Worm (Caenorhabditis elegans) whole organism, L4 larva: ENCODE data around the gene plc-4.

ENCODE experiments used
- F44E2.7 ChIP-seq: fragments of 200-800 bp; sonication (Bioruptor generic); IDR thresholded peaks from 2 replicates; pipeline ENCODE4 v2.1.2; 2022; ENCODE audit warnings: missing genetic modification characterization, missing compliant biosample characterization
- T20F7.1 ChIP-seq: fragments of 200-800 bp; sonication (Bioruptor generic); optimal IDR thresholded peaks from 2 replicates; lab custom pipeline; 2018; ENCODE audit warnings: mild to moderate bottlenecking, missing genetic modification characterization, missing compliant biosample characterization
- T26A8.4 ChIP-seq: fragments of 200-800 bp; sonication (Bioruptor generic); IDR thresholded peaks from 2 replicates; pipeline ENCODE4 v1.3.6; 2022; ENCODE audit warnings: missing genetic modification characterization, missing compliant biosample characterization
- Y48G9A.11 ChIP-seq: fragments of 200-800 bp; sonication (Bioruptor generic); IDR thresholded peaks from 2 replicates; pipeline ENCODE4 v1.3.6; 2022; ENCODE audit warnings: missing genetic modification reagents, missing genetic modification characterization, missing compliant biosample characterization
- ZK337.2 ChIP-seq: fragments of 200-800 bp; sonication (Bioruptor generic); IDR thresholded peaks from 2 replicates; pipeline ENCODE4 v1.3.6; 2022; ENCODE audit warnings: missing genetic modification reagents, missing genetic modification characterization, missing compliant biosample characterization
- ZK546.5 ChIP-seq, 2 experiments: sonication (generic microtip); optimal IDR thresholded peaks; 2 replicates each; lab custom pipeline; 2017; ENCODE audit warnings: missing biosample characterization in 2 of 2, missing genetic modification characterization in 2 of 2
- aly-2 ChIP-seq: sonication (generic microtip); optimal IDR thresholded peaks from 2 replicates; lab custom pipeline; 2018; ENCODE audit warnings: missing biosample characterization, missing genetic modification characterization
- attf-4 ChIP-seq: sonication (generic microtip); optimal IDR thresholded peaks from 3 replicates; lab custom pipeline; 2017; ENCODE audit warnings: missing biosample characterization, missing genetic modification characterization
- ceh-20 ChIP-seq: fragments of 200-800 bp; sonication (Bioruptor generic); IDR thresholded peaks from 2 replicates; pipeline ENCODE4 v1.3.6; 2022; ENCODE audit warnings: missing genetic modification reagents, missing genetic modification characterization, missing compliant biosample characterization
- ceh-28 ChIP-seq: fragments of 150-350 bp; optimal IDR thresholded peaks from 2 replicates; lab custom pipeline; 2014; ENCODE audit warnings: missing biosample characterization, missing genetic modification reagents, missing genetic modification characterization
- ceh-32 ChIP-seq: sonication (generic microtip); optimal IDR thresholded peaks from 2 replicates; lab custom pipeline; 2016; ENCODE audit warnings: mild to moderate bottlenecking, missing genetic modification characterization, missing compliant biosample characterization; ENCODE audit not compliant: poor library complexity
- ceh-62 ChIP-seq: sonication (generic microtip); optimal IDR thresholded peaks from 2 replicates; lab custom pipeline; 2017; ENCODE audit warnings: missing biosample characterization, missing genetic modification characterization
- ceh-82 ChIP-seq: sonication (generic microtip); optimal IDR thresholded peaks from 2 replicates; lab custom pipeline; 2017; ENCODE audit warnings: missing biosample characterization, missing genetic modification characterization
- daf-19 ChIP-seq: fragments of 200-800 bp; sonication (Bioruptor generic); conservative IDR thresholded peaks from 2 replicates; pipeline ENCODE4 v1.3.6; 2022; ENCODE audit warnings: missing genetic modification characterization, missing compliant biosample characterization
- dmd-6 ChIP-seq: fragments of 200-800 bp; sonication (Bioruptor generic); IDR thresholded peaks from 2 replicates; pipeline ENCODE4 v1.3.6; 2022; ENCODE audit warnings: missing genetic modification reagents, missing genetic modification characterization, missing compliant biosample characterization
- dmd-9 ChIP-seq: fragments of 200-800 bp; sonication (Bioruptor generic); IDR thresholded peaks from 2 replicates; pipeline ENCODE4 v1.3.6; 2022; ENCODE audit warnings: missing genetic modification reagents, missing genetic modification characterization, missing compliant biosample characterization
- egl-43 ChIP-seq: fragments of 200-800 bp; sonication (Bioruptor generic); IDR thresholded peaks from 2 replicates; pipeline ENCODE4 v1.3.6; 2022; ENCODE audit warnings: missing genetic modification reagents, missing genetic modification characterization, missing compliant biosample characterization
- fkh-10 ChIP-seq: fragments of 150-350 bp; optimal IDR thresholded peaks from 2 replicates; lab custom pipeline; 2014; ENCODE audit warnings: missing biosample characterization, missing genetic modification reagents, missing genetic modification characterization
- fos-1 ChIP-seq: fragments of 150-350 bp; optimal IDR thresholded peaks from 2 replicates; lab custom pipeline; 2014; ENCODE audit warnings: missing biosample characterization, missing genetic modification characterization
- gei-8 ChIP-seq: fragments of 200-800 bp; sonication (Bioruptor generic); optimal IDR thresholded peaks from 2 replicates; lab custom pipeline; 2018; ENCODE audit warnings: mild to moderate bottlenecking, missing genetic modification characterization, missing compliant biosample characterization
- hif-1 ChIP-seq, 2 experiments: sonication (generic microtip); optimal IDR thresholded peaks; 2 replicates each; lab custom pipeline; 2016 to 2017; ENCODE audit warnings: missing compliant biosample characterization in 2 of 2, missing genetic modification characterization in 2 of 2, missing genetic modification reagents in 2 of 2, missing genotype in 2 of 2, mild to moderate bottlenecking in 1 of 2
- hlh-11 ChIP-seq: fragments of 200-800 bp; sonication (Bioruptor generic); optimal IDR thresholded peaks from 2 replicates; lab custom pipeline; 2018; ENCODE audit warnings: mild to moderate bottlenecking, missing genetic modification characterization, missing compliant biosample characterization
- jun-1 ChIP-seq: fragments of 150-350 bp; optimal IDR thresholded peaks from 2 replicates; lab custom pipeline; 2014; ENCODE audit warnings: missing biosample characterization, missing genetic modification reagents, missing genetic modification characterization
- lim-7 ChIP-seq: fragments of 200-800 bp; sonication (Bioruptor generic); IDR thresholded peaks from 2 replicates; pipeline ENCODE4 v1.3.6; 2022; ENCODE audit warnings: missing genetic modification characterization, missing compliant biosample characterization
- lin-13 ChIP-seq: fragments of 150-350 bp; optimal IDR thresholded peaks from 2 replicates; lab custom pipeline; 2014; ENCODE audit warnings: missing biosample characterization, missing genetic modification reagents, missing genetic modification characterization
- lin-29 ChIP-seq: fragments of 200-800 bp; sonication (Bioruptor generic); IDR thresholded peaks from 2 replicates; pipeline ENCODE4 v1.3.6; 2022; ENCODE audit warnings: missing genetic modification reagents, missing genetic modification characterization, missing compliant biosample characterization
- lin-39 ChIP-seq: fragments of 150-350 bp; optimal IDR thresholded peaks from 2 replicates; lab custom pipeline; 2014; ENCODE audit warnings: missing biosample characterization, missing genetic modification reagents, missing genetic modification characterization
- madf-9 ChIP-seq: fragments of 200-800 bp; sonication (Bioruptor generic); conservative IDR thresholded peaks from 2 replicates; pipeline ENCODE4 v1.3.6; 2022; ENCODE audit warnings: missing genetic modification reagents, missing genetic modification characterization, missing compliant biosample characterization
- mdl-1 ChIP-seq, 2 experiments: fragments of 150-350 bp in 1 of 2; sonication (generic microtip) in 1 of 2; optimal IDR thresholded peaks; 2 replicates each; lab custom pipeline; 2014 to 2017; ENCODE audit warnings: missing biosample characterization in 2 of 2, missing genetic modification characterization in 2 of 2
- mxl-3 ChIP-seq: fragments of 200-800 bp; sonication (Bioruptor generic); optimal IDR thresholded peaks from 2 replicates; lab custom pipeline; 2018; ENCODE audit warnings: mild to moderate bottlenecking, missing genetic modification characterization, missing compliant biosample characterization
- nhr-11 ChIP-seq: fragments of 150-350 bp; optimal IDR thresholded peaks from 2 replicates; lab custom pipeline; 2014; ENCODE audit warnings: missing biosample characterization, missing genetic modification characterization
- nhr-111 ChIP-seq: fragments of 200-800 bp; sonication (Bioruptor generic); optimal IDR thresholded peaks from 2 replicates; lab custom pipeline; 2018; ENCODE audit warnings: mild to moderate bottlenecking, missing genetic modification characterization, missing compliant biosample characterization
- nhr-28 ChIP-seq: fragments of 150-350 bp; optimal IDR thresholded peaks from 2 replicates; lab custom pipeline; 2014; ENCODE audit warnings: missing biosample characterization, missing genetic modification characterization
- nhr-6 ChIP-seq: fragments of 150-350 bp; optimal IDR thresholded peaks from 2 replicates; lab custom pipeline; 2014; ENCODE audit warnings: missing biosample characterization, missing genetic modification characterization
- nhr-76 ChIP-seq: fragments of 150-350 bp; optimal IDR thresholded peaks from 2 replicates; lab custom pipeline; 2014; ENCODE audit warnings: missing biosample characterization, missing genetic modification characterization
- pha-4 ChIP-seq, 2 experiments: fragments of 150-350 bp in 1 of 2; fragments of 200-800 bp in 1 of 2; sonication (Bioruptor generic) in 1 of 2; IDR thresholded peaks in 1 of 2; optimal IDR thresholded peaks in 1 of 2; 2 replicates each; pipeline versions ENCODE4 v1.3.6 to Lab custom; 2014 to 2022; ENCODE audit warnings: missing genetic modification characterization in 2 of 2, missing genetic modification reagents in 2 of 2, missing biosample characterization in 1 of 2, missing compliant biosample characterization in 1 of 2
- php-3 ChIP-seq: fragments of 200-800 bp; sonication (Bioruptor generic); IDR thresholded peaks from 2 replicates; pipeline ENCODE4 v1.3.6; 2022; ENCODE audit warnings: missing genetic modification reagents, missing genetic modification characterization, missing compliant biosample characterization
- pqm-1 ChIP-seq: sonication (generic microtip); optimal IDR thresholded peaks from 2 replicates; lab custom pipeline; 2017; ENCODE audit warnings: missing biosample characterization, missing genetic modification characterization
- rbr-2 ChIP-seq: sonication (generic microtip); optimal IDR thresholded peaks from 2 replicates; lab custom pipeline; 2016; ENCODE audit warnings: missing genotype, missing genetic modification characterization, missing compliant biosample characterization
- sdz-12 ChIP-seq: fragments of 200-800 bp; sonication (Bioruptor generic); optimal IDR thresholded peaks from 2 replicates; lab custom pipeline; 2018; ENCODE audit warnings: mild to moderate bottlenecking, missing genetic modification characterization, missing compliant biosample characterization
- skn-1 ChIP-seq: fragments of 150-350 bp; optimal IDR thresholded peaks from 2 replicates; lab custom pipeline; 2014; ENCODE audit warnings: missing biosample characterization, missing genetic modification characterization
- snpc-1.2 ChIP-seq: fragments of 200-800 bp; sonication (Bioruptor generic); IDR thresholded peaks from 2 replicates; pipeline ENCODE4 v1.3.6; 2022; ENCODE audit warnings: missing genetic modification reagents, missing genetic modification characterization, missing compliant biosample characterization
- snpc-4 ChIP-seq: fragments of 150-350 bp; optimal IDR thresholded peaks from 2 replicates; lab custom pipeline; 2014; ENCODE audit warnings: missing biosample characterization, missing genetic modification characterization
- spr-1 ChIP-seq: sonication (generic microtip); optimal IDR thresholded peaks from 2 replicates; lab custom pipeline; 2016; ENCODE audit warnings: mild to moderate bottlenecking, missing genetic modification characterization, missing compliant biosample characterization
- unc-39 ChIP-seq: sonication (generic microtip); optimal IDR thresholded peaks from 2 replicates; lab custom pipeline; 2017; ENCODE audit warnings: missing biosample characterization, missing genetic modification characterization
- vab-7 ChIP-seq: fragments of 200-800 bp; sonication (Bioruptor generic); IDR thresholded peaks from 2 replicates; pipeline ENCODE4 v1.3.6; 2022; ENCODE audit warnings: missing genetic modification reagents, missing genetic modification characterization, missing compliant biosample characterization
- zag-1 ChIP-seq: fragments of 150-350 bp; optimal IDR thresholded peaks from 2 replicates; lab custom pipeline; 2014; ENCODE audit warnings: missing biosample characterization, missing genetic modification characterization
- zfp-2 ChIP-seq: sonication (generic microtip); optimal IDR thresholded peaks from 2 replicates; lab custom pipeline; 2016; ENCODE audit warnings: mild to moderate bottlenecking, missing genetic modification characterization, missing compliant biosample characterization
- zfp-3 ChIP-seq: fragments of 200-800 bp; sonication (Bioruptor generic); conservative IDR thresholded peaks from 2 replicates; pipeline ENCODE4 v1.3.6; 2022; ENCODE audit warnings: missing genetic modification reagents, missing genetic modification characterization, missing compliant biosample characterization
- zip-11 ChIP-seq: fragments of 200-800 bp; sonication (Bioruptor generic); IDR thresholded peaks from 2 replicates; pipeline ENCODE4 v1.3.6; 2022; ENCODE audit warnings: missing genetic modification characterization, missing compliant biosample characterization
- ztf-11 ChIP-seq: fragments of 150-350 bp; optimal IDR thresholded peaks from 2 replicates; lab custom pipeline; 2014; ENCODE audit warnings: missing biosample characterization, missing genetic modification characterization
- ztf-7 ChIP-seq: fragments of 150-350 bp; optimal IDR thresholded peaks from 2 replicates; lab custom pipeline; 2014; ENCODE audit warnings: missing biosample characterization, missing genetic modification characterization

plc-4 gene

ce11 chrIV:7505866-7506488 lies 6.5 kb downstream of the plc-4 start (continued):
- TF ChIP-seq mdl-1 (tag; optimal IDR thresholded peaks at IDR 0.05; lab: Kevin White, UChicago) = no peak
- no peak for TF ChIP-seq ceh-32 (tag; lab: Kevin White, UChicago)
- no peak for TF ChIP-seq dmd-9 (GFP tag; lab: Robert Waterston, UW)
- TF ChIP-seq hlh-11 (tag; lab: Kevin White, UChicago) = peak; percentile 29
- TF ChIP-seq php-3 (GFP tag; lab: Robert Waterston, UW) = no peak
- no peak for TF ChIP-seq nhr-76 (tag; lab: Kevin White, UChicago)
- TF ChIP-seq zag-1 (tag; lab: Kevin White, UChicago) = no peak
- TF ChIP-seq ceh-62 (tag; lab: Kevin White, UChicago) = no peak
- peak; percentile 55 for TF ChIP-seq pha-4 (GFP tag; IDR thresholded peaks at IDR 0.05; lab: Robert Waterston, UW)
- no peak for TF ChIP-seq pha-4 (tag; optimal IDR thresholded peaks at IDR 0.05; lab: Kevin White, UChicago)
- no peak for TF ChIP-seq daf-19 (GFP tag; lab: Robert Waterston, UW)
- TF ChIP-seq nhr-11 (tag; lab: Kevin White, UChicago) = no peak
- no peak for TF ChIP-seq lin-39 (tag; lab: Kevin White, UChicago)
- no peak; the same call in 1 of the 2 replicates for TF ChIP-seq egl-43 (GFP tag; lab: Robert Waterston, UW)
- no peak for TF ChIP-seq lin-29 (GFP tag; lab: Robert Waterston, UW)
- TF ChIP-seq mxl-3 (GFP tag; lab: Kevin White, UChicago) = no peak
- no peak for TF ChIP-seq zip-11 (GFP tag; lab: Robert Waterston, UW)
- no peak for TF ChIP-seq lim-7 (GFP tag; lab: Robert Waterston, UW)
- TF ChIP-seq unc-39 (tag; lab: Kevin White, UChicago) = no peak
- no peak for TF ChIP-seq snpc-4 (tag; lab: Kevin White, UChicago)
- no peak for TF ChIP-seq skn-1
- no peak for TF ChIP-seq ztf-11
- peak; percentile 40 for TF ChIP-seq dmd-6 (GFP tag; lab: Robert Waterston, UW)
- no peak for TF ChIP-seq zfp-2 (tag; lab: Kevin White, UChicago)
- TF ChIP-seq nhr-6 = no peak
- TF ChIP-seq T20F7.1 (GFP tag; lab: Kevin White, UChicago) = peak; percentile 71
- TF ChIP-seq ZK546.5 (tag; optimal IDR thresholded peaks at IDR 0.05; lab: Kevin White, UChicago) = no peak
- no peak for TF ChIP-seq vab-7 (GFP tag; lab: Robert Waterston, UW)
- no peak for TF ChIP-seq ceh-28 (tag; lab: Kevin White, UChicago)
- no peak for TF ChIP-seq aly-2 (tag; lab: Kevin White, UChicago)
- TF ChIP-seq sdz-12 = no peak
- TF ChIP-seq ztf-7 (tag; lab: Kevin White, UChicago) = no peak
- TF ChIP-seq zfp-3 = peak; percentile 73; the same call in 1 of the 2 replicates
- TF ChIP-seq Y48G9A.11 (GFP tag; lab: Robert Waterston, UW) = peak; percentile 13; the same call in 1 of the 2 replicates
- TF ChIP-seq hif-1 (tag; optimal IDR thresholded peaks at IDR 0.05; lab: Kevin White, UChicago) = no peak
- no peak for TF ChIP-seq rbr-2
- TF ChIP-seq fkh-10 (GFP tag; lab: Kevin White, UChicago) = no peak
- no peak for TF ChIP-seq gei-8 (GFP tag; lab: Kevin White, UChicago)
- no peak for TF ChIP-seq ceh-20 (GFP tag; lab: Robert Waterston, UW)
- TF ChIP-seq jun-1 (tag; lab: Kevin White, UChicago) = no peak
- no peak for TF ChIP-seq F44E2.7
- TF ChIP-seq spr-1 (tag; lab: Kevin White, UChicago) = no peak
- no peak for TF ChIP-seq fos-1
- TF ChIP-seq pqm-1 = no peak
- TF ChIP-seq ceh-82 (tag; lab: Kevin White, UChicago) = no peak
- no peak; the same call in 1 of the 2 replicates for TF ChIP-seq T26A8.4 (GFP tag; lab: Robert Waterston, UW)
- TF ChIP-seq lin-13 = no peak
- TF ChIP-seq ZK337.2 (GFP tag; lab: Robert Waterston, UW) = no peak; the same call in 1 of the 2 replicates
- TF ChIP-seq snpc-1.2 (GFP tag; lab: Robert Waterston, UW) = peak; percentile 71
- TF ChIP-seq nhr-28 (tag; lab: Kevin White, UChicago) = no peak
- no peak for TF ChIP-seq madf-9 (GFP tag; lab: Robert Waterston, UW)
- no peak for TF ChIP-seq nhr-111 (GFP tag; lab: Kevin White, UChicago)
- no peak for TF ChIP-seq attf-4 (tag; lab: Kevin White, UChicago)
